Fruit fly (Drosophila melanogaster) whole organism, larva: ENCODE results near the gene asl.

Source experiments
- noc ChIP-seq: fragments of 200-800 bp; sonication (Bioruptor generic); optimal IDR thresholded peaks from 3 replicates; lab custom pipeline; 2019; ENCODE audit warnings: missing biosample characterization, mild to moderate bottlenecking, missing genetic modification characterization, moderate library complexity

Gene asl

DNA sequence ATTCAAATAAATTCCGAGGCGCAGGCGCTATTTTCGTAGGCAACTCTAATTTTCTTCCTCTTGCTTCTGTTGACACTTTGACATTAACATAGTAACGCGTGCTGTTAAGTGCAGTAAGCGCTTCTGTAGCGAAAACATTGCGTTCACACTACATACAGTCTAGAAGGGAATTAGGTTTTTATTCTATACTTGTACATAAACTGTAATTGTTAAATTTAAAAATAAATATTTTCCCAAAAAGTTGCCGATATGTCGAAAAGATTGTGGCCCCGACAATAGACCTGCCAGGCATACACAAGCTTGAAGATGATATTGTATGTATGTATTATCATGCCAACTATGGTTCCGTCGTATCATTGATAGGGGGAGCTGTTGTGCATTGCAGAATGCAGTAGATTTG lies at the start of gene asl:
Gene asl (minus strand): TSS at position 67 of the 400 bp plus-strand sequence.
- no peak for TF ChIP-seq noc (tag; lab: Kevin White, UChicago)

DNA sequence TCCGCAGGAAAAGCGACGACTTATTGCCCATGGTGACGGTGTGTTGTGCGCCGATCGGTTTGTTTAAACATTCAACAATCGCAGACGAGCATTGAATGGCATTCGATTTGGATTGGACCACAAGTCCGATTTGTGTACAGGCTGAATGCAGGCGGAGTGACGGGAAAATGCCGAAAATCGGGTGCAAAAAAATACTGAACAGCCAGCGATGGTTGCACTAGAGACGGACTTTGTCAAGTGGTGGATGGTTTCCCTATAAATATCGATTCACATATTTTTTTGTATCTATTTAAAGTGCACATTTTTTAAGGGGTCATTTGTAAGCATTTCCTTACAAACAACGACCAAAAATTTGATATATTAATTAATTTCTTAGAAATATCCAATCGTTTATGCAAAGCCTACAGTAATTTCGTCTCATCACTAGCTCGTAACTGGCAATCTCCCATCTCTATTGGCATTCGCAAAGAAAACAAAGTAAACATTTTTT lies 48.4 kb upstream of the asl start, which contains the start of the genes elm and MED27:
Gene elm (minus strand): TSS at position 170 of the 490 bp plus-strand sequence.
Gene MED27 (plus strand): TSS at position 448 of the 490 bp plus-strand sequence.
- TF ChIP-seq noc (tag; lab: Kevin White, UChicago): peak; percentile 88

DNA sequence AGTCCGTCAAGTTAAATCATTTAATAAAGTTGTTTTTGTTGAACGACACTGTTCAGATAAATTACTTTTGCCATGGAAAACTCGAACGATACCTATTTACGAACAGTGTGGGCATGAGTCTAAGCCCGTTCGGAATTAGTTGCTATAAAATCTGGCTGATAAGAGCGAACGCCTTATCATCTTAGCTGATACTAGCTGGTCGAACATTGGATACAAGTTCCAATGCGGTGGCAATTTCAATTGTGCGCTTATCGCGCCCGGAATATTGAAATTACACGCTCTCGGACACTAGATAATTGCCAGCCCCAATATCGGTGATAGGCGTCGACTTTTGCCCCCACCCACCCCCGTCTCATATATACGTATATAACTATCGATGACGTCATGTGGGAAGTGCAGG lies 47.5 kb upstream of the asl start:
- no peak for TF ChIP-seq noc (tag; lab: Kevin White, UChicago)

DNA sequence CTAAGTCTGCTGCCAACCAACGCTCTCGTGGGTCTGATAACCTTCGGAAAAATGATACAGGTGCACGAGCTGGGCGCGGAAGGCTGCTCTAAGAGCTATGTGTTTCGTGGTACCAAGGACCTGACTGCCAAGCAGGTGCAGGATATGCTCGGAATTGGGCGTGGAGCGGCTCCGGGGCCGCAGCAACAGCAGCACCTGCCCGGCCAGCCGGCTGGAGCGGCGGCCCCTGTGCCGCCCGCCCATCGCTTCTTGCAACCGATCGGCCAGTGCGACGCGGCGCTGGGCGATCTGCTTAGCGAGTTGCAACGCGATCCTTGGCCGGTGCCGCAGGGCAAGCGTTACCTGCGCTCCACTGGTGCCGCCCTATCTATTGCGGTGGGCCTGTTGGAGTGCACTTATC lies 43.6 kb upstream of the asl start:
- TF ChIP-seq noc (tag; lab: Kevin White, UChicago): no peak

DNA sequence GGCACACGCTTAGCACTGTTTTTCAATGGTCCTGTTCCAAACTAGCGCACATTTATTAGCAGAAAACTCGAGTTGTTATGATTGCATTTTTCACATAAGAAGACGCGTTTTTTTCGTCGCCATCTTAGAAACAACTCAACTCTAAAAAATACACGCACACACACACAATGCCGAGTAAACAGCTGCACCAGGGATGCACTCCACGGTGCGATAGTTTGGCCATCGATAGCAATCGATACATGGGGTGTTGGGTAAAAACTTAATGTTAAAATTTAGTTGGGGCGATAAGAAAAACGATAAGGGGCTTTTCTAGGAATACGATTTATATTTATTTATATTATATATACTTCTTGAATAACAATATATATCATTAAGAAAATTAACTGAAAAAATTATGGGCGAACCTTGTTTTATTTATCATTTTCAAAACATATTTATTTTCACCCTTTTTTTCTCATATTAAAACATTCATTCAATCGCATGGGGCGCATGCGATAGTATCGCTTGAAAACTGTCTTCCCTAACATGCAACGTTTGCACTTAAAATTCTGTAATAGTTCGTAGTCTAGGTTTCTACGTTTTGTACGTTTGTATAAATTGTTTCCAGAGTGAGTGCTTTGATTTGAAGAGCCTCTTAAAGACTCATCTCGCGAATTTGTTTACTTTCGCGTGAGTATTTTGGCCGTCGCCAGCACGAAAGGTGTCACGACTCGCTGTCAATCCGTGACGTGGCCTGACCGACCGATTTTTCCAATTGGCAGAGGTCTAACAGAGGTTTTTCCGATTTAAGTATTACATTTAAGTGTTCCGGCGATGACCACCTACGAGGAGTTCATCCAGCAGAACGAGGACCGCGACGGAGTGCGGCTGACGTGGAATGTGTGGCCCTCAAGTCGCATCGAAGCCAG lies 42.5 kb upstream of the asl start, which contains the start of the genes MTA1-like and Sec23:
Gene MTA1-like (minus strand): TSS at position 170 of the 908 bp plus-strand sequence.
Gene Sec23 (plus strand): TSS at position 497 of the 908 bp plus-strand sequence.
- TF ChIP-seq noc (tag; lab: Kevin White, UChicago): peak; percentile 66

DNA sequence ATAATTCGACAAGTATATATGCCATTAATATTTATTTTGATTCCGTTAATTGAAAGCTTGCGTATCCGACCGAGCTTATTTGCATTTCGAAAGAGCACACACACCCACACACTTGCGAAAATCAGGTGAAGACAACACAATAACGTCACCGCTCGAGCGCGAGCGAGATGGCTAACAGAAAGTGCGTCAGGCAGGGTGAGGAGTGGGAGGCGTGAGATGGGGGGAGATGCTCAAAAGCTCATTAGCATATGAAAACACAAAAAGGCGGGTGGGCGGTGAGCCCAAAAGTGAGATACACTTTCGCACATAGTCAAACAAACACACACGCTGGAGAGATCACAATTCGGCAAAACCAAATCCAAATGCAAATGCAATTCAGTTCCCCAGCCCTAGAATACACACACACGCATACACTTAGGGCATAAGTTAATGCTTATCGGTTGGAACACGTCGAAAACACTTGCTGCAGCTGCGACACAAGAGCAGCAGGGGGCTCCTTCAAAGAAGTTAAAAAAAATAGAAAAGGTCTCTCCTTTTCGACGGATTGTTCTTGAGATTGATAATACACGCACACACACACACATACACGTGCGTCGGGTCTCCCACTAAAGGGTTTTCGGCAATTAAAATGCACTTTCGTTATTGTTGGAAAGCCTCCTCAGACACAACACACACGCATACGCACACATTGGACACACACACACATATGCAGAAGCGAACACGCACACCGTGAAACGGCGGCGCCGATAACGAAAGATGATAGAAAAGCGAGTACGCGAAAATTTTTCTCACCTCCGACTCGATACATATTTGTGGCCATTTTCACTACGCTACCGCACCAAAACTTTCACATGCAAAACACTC lies 41.6 kb upstream of the asl start:
- peak; percentile 24 for TF ChIP-seq noc (tag; lab: Kevin White, UChicago)

DNA sequence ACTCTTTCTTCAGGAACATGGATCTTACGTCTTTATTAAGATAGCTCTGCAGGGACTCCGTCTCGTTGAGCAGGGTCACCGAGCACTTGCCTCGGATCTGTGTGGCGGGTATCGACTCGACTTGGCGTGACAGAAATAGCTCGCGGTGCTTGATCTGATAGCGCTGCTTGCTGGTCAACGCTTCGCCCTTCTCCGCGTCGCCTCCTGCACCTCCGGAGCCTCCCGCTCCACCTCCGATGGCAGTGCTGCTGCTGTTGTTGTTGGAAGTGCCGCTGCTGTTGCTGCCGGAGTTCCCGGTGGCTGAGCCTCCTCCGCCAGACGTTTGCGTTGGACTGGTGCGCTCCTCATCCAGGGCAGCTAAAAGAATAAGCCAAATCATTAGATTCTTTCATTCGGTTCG lies 37.1 kb upstream of the asl start:
- TF ChIP-seq noc (tag; lab: Kevin White, UChicago): no peak

DNA sequence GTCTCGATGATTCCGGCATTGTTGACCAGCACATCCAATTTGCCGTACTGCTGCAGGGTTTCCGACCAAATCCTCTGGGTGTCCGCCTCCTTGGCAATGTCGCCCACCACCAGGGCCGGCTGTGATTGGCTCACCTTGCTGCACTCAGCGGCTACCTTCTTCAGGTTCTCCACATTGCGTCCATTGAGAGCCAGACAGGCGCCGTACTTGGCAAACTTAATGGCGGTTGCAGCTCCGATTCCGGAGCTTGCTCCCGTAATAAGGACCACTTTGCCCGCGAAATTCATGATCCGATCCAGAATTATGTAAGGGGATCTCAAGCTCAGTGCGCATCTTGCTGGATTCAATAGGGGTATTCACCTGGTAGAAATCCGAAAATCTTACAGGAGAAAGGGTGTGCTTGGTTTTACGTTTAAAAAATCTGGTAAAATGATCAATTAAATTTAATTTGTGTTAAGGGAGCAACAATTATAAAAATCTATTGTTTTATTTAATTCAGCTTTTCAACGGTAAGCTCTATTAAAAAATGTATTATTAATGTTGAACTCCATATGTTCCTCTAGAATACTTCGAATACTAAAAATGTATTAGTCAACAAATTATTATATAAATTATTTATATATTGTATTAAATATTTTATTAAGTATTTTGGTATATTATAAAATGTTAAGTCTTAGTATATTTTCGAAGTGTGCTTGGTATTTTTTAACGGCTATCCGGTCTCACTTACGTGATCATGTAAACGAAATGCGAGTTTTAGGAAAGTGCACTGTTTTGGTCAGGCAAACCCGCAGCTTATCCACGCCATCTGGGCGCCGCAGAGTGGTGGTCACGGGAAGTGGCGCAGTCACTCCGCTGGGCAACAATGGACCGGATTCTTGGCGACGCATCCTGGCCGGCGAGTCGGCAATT lies 30.4 kb upstream of the asl start, which contains the start of the genes CG31548 and CG12170:
Gene CG31548 (minus strand): TSS at position 334 of the 912 bp plus-strand sequence.
Gene CG12170 (plus strand): TSS at position 716 of the 912 bp plus-strand sequence.
- TF ChIP-seq noc (tag; lab: Kevin White, UChicago): peak; percentile 7

DNA sequence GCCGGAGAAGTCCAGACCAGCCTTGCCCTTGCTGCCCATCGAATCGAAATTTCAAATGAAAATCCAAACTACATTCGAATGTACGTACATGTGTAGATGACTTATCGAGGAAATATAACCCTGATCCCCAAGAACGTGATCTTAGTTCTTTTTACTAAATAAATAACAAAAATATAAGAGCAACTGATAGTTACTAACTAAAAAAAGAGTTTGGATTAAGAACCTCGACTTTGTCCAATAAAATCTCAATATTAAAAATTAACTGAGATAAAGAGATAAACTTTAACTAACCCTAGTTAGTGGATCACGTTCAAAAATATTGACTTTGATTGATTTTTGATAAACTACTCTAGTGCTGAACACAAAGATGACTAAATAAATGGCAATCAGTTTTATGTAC lies 29.2 kb upstream of the asl start, which contains the start of gene CG31546:
Gene CG31546 (minus strand): TSS at position 101 of the 400 bp plus-strand sequence.
- TF ChIP-seq noc (tag; lab: Kevin White, UChicago): no peak

DNA sequence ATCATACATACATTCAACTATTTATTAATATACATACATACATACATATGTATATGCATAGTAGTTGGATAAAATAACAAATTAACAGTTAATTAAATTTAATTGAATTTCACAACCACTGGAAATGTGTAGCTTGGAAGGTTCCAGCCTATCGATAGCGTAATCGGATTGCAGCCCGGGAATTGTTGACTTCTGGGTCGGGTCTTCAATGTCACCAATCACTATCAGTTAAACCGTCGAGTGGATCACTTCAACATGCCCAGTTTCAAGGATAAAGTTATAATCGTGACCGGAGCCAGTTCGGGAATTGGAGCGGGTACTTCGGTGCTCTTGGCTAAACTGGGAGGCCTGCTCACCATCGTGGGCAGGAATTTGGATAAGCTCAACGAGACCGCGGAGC lies 27.1 kb upstream of the asl start, which contains the start of gene CG12171:
Gene CG12171 (plus strand): TSS at position 191 of the 400 bp plus-strand sequence.
- peak; percentile 18 for TF ChIP-seq noc (tag; lab: Kevin White, UChicago)

DNA sequence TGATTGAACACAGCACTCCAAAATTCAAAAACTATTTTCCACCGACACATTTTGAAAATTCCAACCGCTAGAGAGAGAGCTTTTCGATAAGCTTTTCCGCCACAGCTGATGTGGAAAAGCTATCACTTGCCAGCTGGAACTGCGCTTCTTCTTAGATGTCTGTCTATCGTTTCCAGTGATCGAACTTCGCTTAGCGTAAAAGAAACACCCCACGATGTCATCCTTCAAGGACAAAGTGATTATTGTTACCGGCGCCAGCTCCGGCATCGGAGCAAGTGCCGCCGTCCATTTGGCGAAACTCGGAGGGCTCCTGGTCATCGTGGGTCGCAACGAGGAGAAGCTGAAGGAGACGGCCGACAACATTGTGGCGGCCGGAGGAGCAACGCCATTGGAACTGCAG lies 25.8 kb upstream of the asl start, which contains the start of gene CG31549:
Gene CG31549 (plus strand): TSS at position 11 of the 400 bp plus-strand sequence.
- no peak for TF ChIP-seq noc (tag; lab: Kevin White, UChicago)

DNA sequence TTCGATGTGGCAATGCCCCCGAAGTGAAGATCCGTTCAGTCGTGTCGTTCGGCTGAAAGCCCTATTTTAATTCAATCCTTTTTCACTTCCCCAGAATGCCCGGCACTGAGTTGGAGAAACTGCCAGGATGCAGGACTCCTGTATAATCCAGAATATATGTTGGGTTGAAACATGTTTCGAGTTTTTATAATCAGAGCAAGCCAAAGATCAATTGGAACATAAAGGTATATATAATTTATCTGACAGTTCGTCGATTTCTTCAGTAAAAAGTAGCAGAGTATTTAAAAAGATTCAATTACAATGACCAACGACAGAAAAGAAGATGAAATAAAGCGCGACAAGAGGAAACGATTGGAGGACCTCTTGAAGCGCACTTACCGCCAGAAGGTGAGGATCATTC lies 21.2 kb upstream of the asl start, which contains the start of gene CG31551:
Gene CG31551 (plus strand): TSS at position 301 of the 400 bp plus-strand sequence.
- TF ChIP-seq noc (tag; lab: Kevin White, UChicago): no peak

DNA sequence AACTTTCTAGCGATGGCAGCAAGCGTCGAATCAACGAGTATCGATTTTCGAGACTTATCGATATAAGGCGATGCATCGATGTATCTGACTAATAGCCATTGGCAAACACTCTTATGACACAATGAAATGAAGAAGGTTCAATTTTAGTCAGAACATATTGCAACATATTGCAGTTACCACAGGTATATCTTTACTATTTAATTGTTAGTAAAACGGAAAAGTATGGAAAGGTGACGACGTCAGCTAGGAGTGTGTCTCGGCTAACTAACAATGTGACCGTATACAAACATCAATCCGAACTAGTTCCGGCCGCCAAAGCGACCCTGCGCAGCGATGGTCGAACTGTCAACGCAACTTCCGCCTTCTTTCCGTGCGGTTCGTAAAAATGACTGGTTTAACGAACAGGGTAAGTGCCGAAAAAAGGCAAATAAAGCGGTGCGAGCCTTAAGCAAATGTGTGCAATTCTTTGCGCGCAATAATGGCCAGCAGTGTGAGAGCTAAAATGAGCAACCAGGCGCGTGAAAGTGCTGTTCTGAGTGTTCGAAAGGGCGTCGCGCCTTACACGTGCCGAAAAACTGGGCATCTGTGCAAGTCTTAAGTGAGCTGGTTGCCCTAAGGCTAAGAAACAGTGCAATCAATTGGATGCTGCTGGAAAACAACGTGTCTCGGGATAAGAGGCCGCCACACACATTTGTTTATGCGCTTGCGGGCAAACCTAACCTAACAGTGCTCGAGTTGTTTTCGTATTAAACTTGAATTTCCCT lies 18.0 kb upstream of the asl start, which contains the start of the genes Dph4, Spec2 and RpL13A:
Gene Dph4 (minus strand): TSS at position 11 of the 764 bp plus-strand sequence.
Gene Spec2 (minus strand): TSS at position 11 of the 764 bp plus-strand sequence.
Gene RpL13A (plus strand): TSS at position 360 of the 764 bp plus-strand sequence.
- peak; percentile 80 for TF ChIP-seq noc (tag; lab: Kevin White, UChicago)
